Fruit fly (Drosophila melanogaster): ENCODE data around the gene gskt.

Gene gskt

dm6 chr3R:31395222-31395831 is 23.1 kb downstream of the gskt start, which contains the start of the genes Ugt35D1 and Gcn2 (continued):
- peak; percentile 70; the same call in 2 of the 3 replicates for TF ChIP-seq otp (GFP tag; IDR thresholded peaks at IDR 0.05)
- TF ChIP-seq da (GFP tag; optimal IDR thresholded peaks at IDR 0.05): no peak
- no peak for TF ChIP-seq maf-S (GFP tag; optimal IDR thresholded peaks at IDR 0.05)
- TF ChIP-seq dm (GFP tag; optimal IDR thresholded peaks at IDR 0.05): no peak
- TF ChIP-seq amos (GFP tag; IDR thresholded peaks at IDR 0.05; ENCODE audit: partially characterized antibody): peak; percentile 57; the same call in 1 of the 2 replicates
- TF ChIP-seq dan (GFP tag; IDR thresholded peaks at IDR 0.05): no peak
- TF ChIP-seq CG4854 (GFP tag; optimal IDR thresholded peaks at IDR 0.05): no peak
- TF ChIP-seq tna (GFP tag; IDR thresholded peaks at IDR 0.05; ENCODE audit: partially characterized antibody): no peak
- TF ChIP-seq fd3F (GFP tag; optimal IDR thresholded peaks at IDR 0.05): no peak
- peak; percentile 86 for TF ChIP-seq Awh (GFP tag; IDR thresholded peaks at IDR 0.05)
- no peak for TF ChIP-seq Tbp (GFP tag; optimal IDR thresholded peaks at IDR 0.05)
- no peak for TF ChIP-seq gsb-n (tag; optimal IDR thresholded peaks at IDR 0.05)
- TF ChIP-seq Scr (GFP tag; IDR thresholded peaks at IDR 0.05; ENCODE audit: partially characterized antibody): peak; percentile 74
- no peak for TF ChIP-seq sd (tag; optimal IDR thresholded peaks at IDR 0.05)
- TF ChIP-seq BtbVII (GFP tag; optimal IDR thresholded peaks at IDR 0.05): no peak
- no peak for TF ChIP-seq cas (GFP tag; IDR thresholded peaks at IDR 0.05)
- TF ChIP-seq CG17612 (GFP tag; IDR thresholded peaks at IDR 0.05): no peak
- TF ChIP-seq Ets65A (GFP tag): no peak
- peak; percentile 63 for TF ChIP-seq fd102C (GFP tag; optimal IDR thresholded peaks at IDR 0.05)
- peak; percentile 53; the same call in 1 of the 2 replicates for TF ChIP-seq Bgb (GFP tag; IDR thresholded peaks at IDR 0.05; ENCODE audit: partially characterized antibody)
- 0 out of 2 replicates have a peak, but pooled peaks have one; percentile 25 for TF ChIP-seq CG17328 (GFP tag; IDR thresholded peaks at IDR 0.05)
- TF ChIP-seq Six4 (GFP tag; optimal IDR thresholded peaks at IDR 0.05): peak; percentile 21
- no peak for TF ChIP-seq CG10274 (GFP tag; optimal IDR thresholded peaks at IDR 0.05)
- TF ChIP-seq pho (GFP tag; optimal IDR thresholded peaks at IDR 0.05): no peak
- TF ChIP-seq pnt (GFP tag; optimal IDR thresholded peaks at IDR 0.05): no peak
- peak; percentile 78; the same call in 1 of the 2 replicates for TF ChIP-seq chm (GFP tag; IDR thresholded peaks at IDR 0.05)
- no peak for TF ChIP-seq Poxn (GFP tag; IDR thresholded peaks at IDR 0.05)
- no peak for TF ChIP-seq abd-A (tag; optimal IDR thresholded peaks at IDR 0.05)
- no peak for TF ChIP-seq al (GFP tag; IDR thresholded peaks at IDR 0.05)
- TF ChIP-seq ac (GFP tag; optimal IDR thresholded peaks at IDR 0.05): peak; percentile 65
- TF ChIP-seq CG18764 (GFP tag; optimal IDR thresholded peaks at IDR 0.05): peak; percentile 46
- TF ChIP-seq CG8388 (GFP tag; optimal IDR thresholded peaks at IDR 0.05): no peak
- peak; percentile 87 for TF ChIP-seq fd64A (GFP tag; optimal IDR thresholded peaks at IDR 0.05)

- peak; percentile 99 for TF ChIP-seq GATAe (GFP tag; conservative IDR thresholded peaks at IDR 0.05)
- peak; percentile 100 for TF ChIP-seq sens (GFP tag)
- TF ChIP-seq Hand (GFP tag; optimal IDR thresholded peaks at IDR 0.05): peak; percentile 99
- TF ChIP-seq CG10462 (GFP tag; optimal IDR thresholded peaks at IDR 0.05): peak; percentile 100
- TF ChIP-seq CG43689 (GFP tag; IDR thresholded peaks at IDR 0.05): peak; percentile 100
- peak; percentile 99 for TF ChIP-seq p53 (GFP tag; optimal IDR thresholded peaks at IDR 0.05)
- peak; percentile 100 for TF ChIP-seq Dad (GFP tag; optimal IDR thresholded peaks at IDR 0.05)
- peak; percentile 100 for TF ChIP-seq lab (GFP tag; optimal IDR thresholded peaks at IDR 0.05)
- TF ChIP-seq Dp (GFP tag; optimal IDR thresholded peaks at IDR 0.05): peak; percentile 54
- no peak for TF ChIP-seq cg (GFP tag; optimal IDR thresholded peaks at IDR 0.05)
- TF ChIP-seq bab2 (GFP tag; optimal IDR thresholded peaks at IDR 0.05): peak; percentile 100
- peak; percentile 99 for TF ChIP-seq kah (GFP tag; optimal IDR thresholded peaks at IDR 0.05)
- peak in 1 of 2 experiments; percentile 100 for TF ChIP-seq Eip74EF (GFP tag; optimal IDR thresholded peaks at IDR 0.05)
- TF ChIP-seq hkb (optimal IDR thresholded peaks at IDR 0.05): peak; percentile 40
- TF ChIP-seq hkb (GFP tag; IDR thresholded peaks at IDR 0.05): peak; percentile 100
- no peak for TF ChIP-seq usp (GFP tag; optimal IDR thresholded peaks at IDR 0.05)
- TF ChIP-seq D (optimal IDR thresholded peaks at IDR 0.05): peak; percentile 9
- TF ChIP-seq D (GFP tag; optimal IDR thresholded peaks at IDR 0.05): peak; percentile 100
Observed at dm6 chr3R:31404499-31405276, 32.5 kb downstream of the gskt start, which contains the start of gene Gprk2. TSS of gene Gprk2 (plus strand) at chr3R:31405245.
